Worm (Caenorhabditis elegans) whole organism, young adult: Measurements from ENCODE around the gene col-79.

Source experiments
- F52B5.7 ChIP-seq: sonication (generic microtip); optimal IDR thresholded peaks from 2 replicates; lab custom pipeline; 2016; ENCODE audit warnings: mild to moderate bottlenecking, missing genetic modification characterization, missing compliant biosample characterization
- K12H6.12 ChIP-seq: fragments of 200-800 bp; sonication (Bioruptor generic); optimal IDR thresholded peaks from 2 replicates; lab custom pipeline; 2018; ENCODE audit warnings: mild to moderate bottlenecking, missing genetic modification characterization, missing compliant biosample characterization
- Y53G8AR.9 ChIP-seq: fragments of 200-800 bp; sonication (Bioruptor generic); conservative IDR thresholded peaks from 2 replicates; pipeline ENCODE4 v1.3.6; 2022; ENCODE audit warnings: missing genetic modification reagents, missing genetic modification characterization, missing compliant biosample characterization
- aptf-3 ChIP-seq: fragments of 200-800 bp; sonication (Bioruptor generic); IDR thresholded peaks from 2 replicates; pipeline ENCODE4 v1.3.6; 2022; ENCODE audit warnings: missing genetic modification characterization, missing compliant biosample characterization
- attf-6 ChIP-seq: fragments of 200-800 bp; sonication (Bioruptor generic); IDR thresholded peaks from 2 replicates; pipeline ENCODE4 v1.3.6; 2022; ENCODE audit warnings: missing genetic modification reagents, missing genetic modification characterization, missing compliant biosample characterization
- cebp-2 ChIP-seq: fragments of 200-800 bp; sonication (Bioruptor generic); IDR thresholded peaks from 2 replicates; pipeline ENCODE4 v1.3.6; 2022; ENCODE audit warnings: missing genetic modification characterization, missing compliant biosample characterization
- ceh-100 ChIP-seq: fragments of 200-800 bp; sonication (Bioruptor generic); IDR thresholded peaks from 2 replicates; pipeline ENCODE4 v1.3.6; 2022; ENCODE audit warnings: missing genetic modification reagents, missing genetic modification characterization, missing compliant biosample characterization
- dox-1 ChIP-seq: fragments of 200-800 bp; sonication (Bioruptor generic); IDR thresholded peaks from 2 replicates; pipeline ENCODE4 v1.3.6; 2022; ENCODE audit warnings: missing genetic modification reagents, missing genetic modification characterization, missing compliant biosample characterization
- gei-17 ChIP-seq: fragments of 200-800 bp; sonication (Bioruptor generic); optimal IDR thresholded peaks from 2 replicates; lab custom pipeline; 2018; ENCODE audit warnings: mild to moderate bottlenecking, missing genetic modification characterization, missing compliant biosample characterization
- hlh-12 ChIP-seq: sonication (generic microtip); optimal IDR thresholded peaks from 2 replicates; lab custom pipeline; 2016; ENCODE audit warnings: missing genetic modification characterization, missing compliant biosample characterization
- hmg-20 ChIP-seq: fragments of 200-800 bp; sonication (Bioruptor generic); IDR thresholded peaks from 2 replicates; pipeline ENCODE4 v1.3.6; 2022; ENCODE audit warnings: missing genetic modification reagents, missing genetic modification characterization, missing compliant biosample characterization
- madf-8 ChIP-seq: fragments of 200-800 bp; sonication (Bioruptor generic); conservative IDR thresholded peaks from 2 replicates; pipeline ENCODE4 v1.3.6; 2022; ENCODE audit warnings: missing genetic modification reagents, missing genetic modification characterization, missing compliant biosample characterization
- mes-4 ChIP-seq: sonication (generic microtip); optimal IDR thresholded peaks from 2 replicates; lab custom pipeline; 2016; ENCODE audit warnings: missing genotype, missing genetic modification characterization, missing compliant biosample characterization
- unc-62 ChIP-seq: fragments of 150-350 bp; optimal IDR thresholded peaks from 2 replicates; lab custom pipeline; 2014; ENCODE audit warnings: missing biosample characterization, missing genetic modification reagents, missing genetic modification characterization
- ztf-25 ChIP-seq: fragments of 200-800 bp; sonication (Bioruptor generic); IDR thresholded peaks from 2 replicates; pipeline ENCODE4 v1.3.6; 2022; ENCODE audit warnings: missing genetic modification reagents, missing genetic modification characterization, missing compliant biosample characterization

Gene col-79

DNA sequence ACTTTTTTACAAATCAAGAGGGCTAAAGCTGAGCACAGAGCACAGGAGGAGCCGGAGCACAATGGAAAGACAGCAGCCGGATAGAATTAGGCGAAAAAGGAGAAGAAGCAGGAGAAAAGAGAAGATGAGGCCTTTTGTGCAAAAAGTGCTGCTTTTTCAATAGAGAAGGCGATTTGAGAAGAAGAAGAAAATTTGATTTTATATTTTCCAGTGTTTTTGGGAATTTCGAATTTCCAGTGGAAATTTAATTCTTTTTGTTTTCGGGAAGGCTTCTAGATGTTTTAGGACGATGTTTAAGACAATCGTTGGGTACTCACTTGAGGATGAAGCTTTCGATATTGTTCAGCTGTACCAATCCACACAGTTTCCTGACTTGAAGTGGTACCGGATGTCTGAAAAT lies 50.3 kb downstream of the col-79 start:
- TF ChIP-seq ceh-100 (no peak), dox-1 (GFP tag; lab: Robert Waterston, UW) (no peak), mes-4 (tag; lab: Kevin White, UChicago) (no peak), gei-17 (GFP tag; lab: Kevin White, UChicago) (no peak), attf-6 (no peak), Y53G8AR.9 (no peak), madf-8 (GFP tag; lab: Robert Waterston, UW) (no peak), aptf-3 (no peak), F52B5.7 (no peak), cebp-2 (GFP tag; lab: Robert Waterston, UW) (no peak), K12H6.12 (tag; lab: Kevin White, UChicago) (no peak), ztf-25 (GFP tag; lab: Robert Waterston, UW) (no peak), hmg-20 (GFP tag; lab: Robert Waterston, UW) (no peak), hlh-12 (tag; lab: Kevin White, UChicago) (no peak), unc-62 (GFP tag; lab: Kevin White, UChicago) (no peak)
